Worm (Caenorhabditis elegans) whole organism, early embryonic: ENCODE data around the gene msi-1.

ENCODE experiments used
- B0310.2 ChIP-seq: sonication (generic microtip); optimal IDR thresholded peaks from 2 replicates; lab custom pipeline; 2016; ENCODE audit warnings: mild to moderate bottlenecking, missing genetic modification characterization, missing compliant biosample characterization
- F13C5.2 ChIP-seq: sonication (generic microtip); optimal IDR thresholded peaks from 2 replicates; lab custom pipeline; 2017; ENCODE audit warnings: mild to moderate bottlenecking, missing genetic modification characterization, inconsistent platforms, missing compliant biosample characterization
- aly-1 ChIP-seq: sonication (generic microtip); optimal IDR thresholded peaks from 2 replicates; lab custom pipeline; 2016; ENCODE audit warnings: missing genetic modification characterization, missing compliant biosample characterization
- ama-1 ChIP-seq: fragments of 150-350 bp; optimal IDR thresholded peaks from 2 replicates; lab custom pipeline; 2014
- ceh-13 ChIP-seq: fragments of 200-800 bp; sonication (Bioruptor generic); optimal IDR thresholded peaks from 2 replicates; lab custom pipeline; 2018; ENCODE audit warnings: mild to moderate bottlenecking, missing genetic modification characterization, missing compliant biosample characterization
- ceh-36 ChIP-seq: sonication (generic microtip); optimal IDR thresholded peaks from 2 replicates; lab custom pipeline; 2016; ENCODE audit warnings: missing genetic modification characterization, inconsistent platforms, missing compliant biosample characterization
- flt-1 ChIP-seq: fragments of 200-800 bp; sonication (Bioruptor generic); IDR thresholded peaks from 2 replicates; pipeline ENCODE4 v1.3.6; 2022; ENCODE audit warnings: missing genetic modification characterization, missing compliant biosample characterization
- hmg-4 ChIP-seq: fragments of 200-800 bp; sonication (Bioruptor generic); optimal IDR thresholded peaks from 2 replicates; lab custom pipeline; 2018; ENCODE audit warnings: mild to moderate bottlenecking, missing genetic modification characterization, missing compliant biosample characterization
- pes-1 ChIP-seq: fragments of 200-800 bp; sonication (Bioruptor generic); IDR thresholded peaks from 2 replicates; pipeline ENCODE4 v1.3.6; 2022; ENCODE audit warnings: missing genetic modification reagents, missing genetic modification characterization, missing compliant biosample characterization
- tbx-11 ChIP-seq: fragments of 200-800 bp; sonication (Bioruptor generic); IDR thresholded peaks from 2 replicates; pipeline ENCODE4 v1.3.6; 2022; ENCODE audit warnings: missing genetic modification characterization, missing compliant biosample characterization
- tbx-37 ChIP-seq: fragments of 200-800 bp; sonication (Bioruptor generic); conservative IDR thresholded peaks from 2 replicates; pipeline ENCODE4 v1.3.6; 2022; ENCODE audit warnings: missing genetic modification reagents, missing genetic modification characterization, missing compliant biosample characterization

- TF ChIP-seq ama-1 (lab: Kevin White, UChicago) (no peak), B0310.2 (tag; lab: Kevin White, UChicago) (no peak), aly-1 (tag; lab: Kevin White, UChicago) (no peak), tbx-37 (GFP tag; lab: Robert Waterston, UW) (no peak), flt-1 (GFP tag; lab: Robert Waterston, UW) (no peak), F13C5.2 (no peak), ceh-13 (GFP tag; lab: Kevin White, UChicago) (no peak), tbx-11 (GFP tag; lab: Robert Waterston, UW) (no peak), pes-1 (no peak), ceh-36 (tag; lab: Kevin White, UChicago) (no peak), hmg-4 (no peak)
Observed at ce11 chrIII:3957850-3958249, 18.3 kb downstream of the msi-1 start.
